Fruit fly (Drosophila melanogaster): ENCODE measurements around the gene dls.

Gene dls

DNA sequence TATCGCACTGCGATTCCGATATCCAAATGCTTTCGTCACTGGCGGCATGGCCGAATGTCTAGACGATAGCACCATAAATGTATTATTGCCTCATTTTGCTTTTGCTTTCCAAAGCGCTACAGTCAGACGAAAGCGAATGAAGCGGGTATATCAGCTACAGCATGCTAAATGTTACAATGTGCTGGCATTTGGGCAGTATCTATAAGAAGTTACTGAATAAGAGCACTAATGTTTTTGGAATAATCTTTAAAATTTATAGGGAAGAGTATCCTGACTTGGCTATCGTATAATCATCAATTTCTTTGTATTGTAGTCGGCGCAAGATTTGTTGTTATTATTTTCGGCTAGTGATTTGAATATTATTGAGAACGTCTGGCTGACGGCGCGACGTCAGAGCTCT lies 2.1 kb downstream of the dls start (continued):
- peak; percentile 9 for TF ChIP-seq fkh (GFP tag; optimal IDR thresholded peaks at IDR 0.05)
- TF ChIP-seq CG11762 (GFP tag; optimal IDR thresholded peaks at IDR 0.05; ENCODE audit: insufficient read depth), result peak; percentile 38
- peak; percentile 77 for TF ChIP-seq CG3919 (GFP tag; optimal IDR thresholded peaks at IDR 0.05)
- TF ChIP-seq CG11902 (GFP tag; optimal IDR thresholded peaks at IDR 0.05), result peak; percentile 74
- peak; percentile 93 for TF ChIP-seq Eip78C (GFP tag)
- TF ChIP-seq pdm3 (GFP tag; optimal IDR thresholded peaks at IDR 0.05), result peak; percentile 78
- peak; percentile 59 for TF ChIP-seq achi (GFP tag; optimal IDR thresholded peaks at IDR 0.05)
- TF ChIP-seq esn (GFP tag; optimal IDR thresholded peaks at IDR 0.05), result peak; percentile 85
- peak; percentile 74 for TF ChIP-seq fd59A (GFP tag; optimal IDR thresholded peaks at IDR 0.05)
- no peak for TF ChIP-seq CG16779 (tag; optimal IDR thresholded peaks at IDR 0.05)
- TF ChIP-seq topi (GFP tag; optimal IDR thresholded peaks at IDR 0.05), result peak; percentile 83
- TF ChIP-seq Gug (GFP tag; IDR thresholded peaks at IDR 0.05), result peak; percentile 54
- TF ChIP-seq CG6854 (GFP tag; optimal IDR thresholded peaks at IDR 0.05), result peak; percentile 28

DNA sequence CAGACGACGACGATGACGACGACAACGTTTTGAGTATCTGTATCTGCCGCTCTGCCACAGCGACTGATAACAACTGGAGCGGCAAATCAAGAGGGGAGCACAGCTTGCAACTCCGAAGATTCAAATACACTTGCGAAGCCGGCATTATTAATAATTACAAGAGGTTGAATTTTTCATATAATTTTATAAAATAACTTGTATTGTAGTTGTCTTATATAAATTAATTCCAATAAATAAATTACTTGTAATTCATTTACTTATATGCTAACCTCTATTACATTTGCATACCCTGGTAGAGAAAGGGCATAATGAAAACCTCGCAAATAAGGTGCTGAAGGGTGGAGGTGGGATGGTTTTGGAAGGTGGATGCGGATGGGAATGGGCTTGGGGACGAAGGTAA lies 3.0 kb downstream of the dls start:
- TF ChIP-seq topi (GFP tag; optimal IDR thresholded peaks at IDR 0.05), result peak; percentile 67
- peak; percentile 77 for TF ChIP-seq CG3919 (GFP tag; optimal IDR thresholded peaks at IDR 0.05)
- TF ChIP-seq Eip75B (GFP tag; optimal IDR thresholded peaks at IDR 0.05), result peak; percentile 33
- TF ChIP-seq fd85E (GFP tag; optimal IDR thresholded peaks at IDR 0.05), result no peak
- peak; percentile 52 for TF ChIP-seq CG6808 (GFP tag; optimal IDR thresholded peaks at IDR 0.05)
- peak; percentile 64 for TF ChIP-seq spab (GFP tag; optimal IDR thresholded peaks at IDR 0.05)
- no peak for TF ChIP-seq CG6276 (GFP tag; optimal IDR thresholded peaks at IDR 0.05)
- peak; percentile 10 to 38 for TF ChIP-seq salr (GFP tag; optimal IDR thresholded peaks at IDR 0.05)
- peak; percentile 21 for TF ChIP-seq Sox14 (GFP tag; optimal IDR thresholded peaks at IDR 0.05)
- no peak for TF ChIP-seq CG4318 (GFP tag; optimal IDR thresholded peaks at IDR 0.05)
- TF ChIP-seq cyc (GFP tag; optimal IDR thresholded peaks at IDR 0.05), result peak; percentile 66
- TF ChIP-seq Eip78C (GFP tag), result peak; percentile 91
- TF ChIP-seq CG11902 (GFP tag; optimal IDR thresholded peaks at IDR 0.05), result peak; percentile 70
- peak; percentile 63 for TF ChIP-seq dsx (GFP tag; optimal IDR thresholded peaks at IDR 0.05; ENCODE audit: poor library complexity, severe bottlenecking)
- no peak for TF ChIP-seq fkh (GFP tag; optimal IDR thresholded peaks at IDR 0.05)
- peak; percentile 56 for TF ChIP-seq pdm3 (GFP tag; optimal IDR thresholded peaks at IDR 0.05)
- peak; percentile 87 for TF ChIP-seq CG34406 (GFP tag; optimal IDR thresholded peaks at IDR 0.05)
- TF ChIP-seq CG8319 (GFP tag; optimal IDR thresholded peaks at IDR 0.05), result peak; percentile 56
- TF ChIP-seq Hr39 (GFP tag; optimal IDR thresholded peaks at IDR 0.05), result peak; percentile 29
- TF ChIP-seq CG8119 (GFP tag; IDR thresholded peaks at IDR 0.05), result peak; percentile 59
- no peak for TF ChIP-seq Hr38 (GFP tag; optimal IDR thresholded peaks at IDR 0.05)
- peak; percentile 69 for TF ChIP-seq achi (GFP tag; optimal IDR thresholded peaks at IDR 0.05)
- peak; percentile 19 for TF ChIP-seq CG6854 (GFP tag; optimal IDR thresholded peaks at IDR 0.05)
- TF ChIP-seq lz (GFP tag; optimal IDR thresholded peaks at IDR 0.05), result peak; percentile 46
- peak; percentile 72 for TF ChIP-seq esn (GFP tag; optimal IDR thresholded peaks at IDR 0.05)
- TF ChIP-seq fd59A (GFP tag; optimal IDR thresholded peaks at IDR 0.05), result peak; percentile 64
- peak; percentile 45 for TF ChIP-seq CG32006 (GFP tag; optimal IDR thresholded peaks at IDR 0.05)
- no peak for TF ChIP-seq dac (GFP tag; optimal IDR thresholded peaks at IDR 0.05)
- TF ChIP-seq Smox (GFP tag; optimal IDR thresholded peaks at IDR 0.05), result peak; percentile 64
- peak; percentile 15 for TF ChIP-seq vri (GFP tag; optimal IDR thresholded peaks at IDR 0.05)
- TF ChIP-seq CG10669 (GFP tag; optimal IDR thresholded peaks at IDR 0.05), result peak; percentile 78
- no peak for TF ChIP-seq Lpt (GFP tag; optimal IDR thresholded peaks at IDR 0.05)
- TF ChIP-seq Sox15 (GFP tag; optimal IDR thresholded peaks at IDR 0.05), result peak; percentile 59
- peak; percentile 75 for TF ChIP-seq acj6 (GFP tag; optimal IDR thresholded peaks at IDR 0.05)
- TF ChIP-seq CG11762 (GFP tag; optimal IDR thresholded peaks at IDR 0.05; ENCODE audit: insufficient read depth), result peak; percentile 49
- TF ChIP-seq Ets96B (tag; optimal IDR thresholded peaks at IDR 0.05), result peak; percentile 85
- peak; percentile 37; the same call in 1 of the 2 replicates for TF ChIP-seq Gug (GFP tag; IDR thresholded peaks at IDR 0.05)
- TF ChIP-seq net (GFP tag; optimal IDR thresholded peaks at IDR 0.05), result peak; percentile 58
- TF ChIP-seq Hr4 (GFP tag; optimal IDR thresholded peaks at IDR 0.05), result peak; percentile 10
- TF ChIP-seq Sox102F (GFP tag; optimal IDR thresholded peaks at IDR 0.05), result peak; percentile 66
- TF ChIP-seq eg (GFP tag; IDR thresholded peaks at IDR 0.05), result peak; percentile 37; the same call in 1 of the 3 replicates
- peak; percentile 44 for TF ChIP-seq Eip93F (GFP tag; optimal IDR thresholded peaks at IDR 0.05)
- TF ChIP-seq Blimp-1 (GFP tag; optimal IDR thresholded peaks at IDR 0.05), result peak; percentile 34
- peak; percentile 74 for TF ChIP-seq CG6792 (GFP tag; optimal IDR thresholded peaks at IDR 0.05)
- TF ChIP-seq CG11294 (GFP tag; IDR thresholded peaks at IDR 0.05), result no peak
- peak; percentile 13 for TF ChIP-seq CG16779 (tag; optimal IDR thresholded peaks at IDR 0.05)
- TF ChIP-seq OdsH (GFP tag; optimal IDR thresholded peaks at IDR 0.05), result peak; percentile 70
